Worm (Caenorhabditis elegans) whole organism, L4/young adult: ENCODE data around the gene K11H12.7.

Source experiments
- W03F9.2 ChIP-seq: fragments of 150-350 bp; optimal IDR thresholded peaks from 2 replicates; lab custom pipeline; 2014; ENCODE audit warnings: missing biosample characterization, missing genetic modification characterization
- dao-5 ChIP-seq: sonication (generic microtip); optimal IDR thresholded peaks from 2 replicates; lab custom pipeline; 2016; ENCODE audit warnings: missing genotype, missing genetic modification characterization, moderate library complexity, missing compliant biosample characterization

ce11 chrIV:675471-676159, 10.3 kb downstream of the K11H12.7 start, which contains the start of the genes K11H12.4 and K11H12.10:
- TF ChIP-seq dao-5 (tag; lab: Kevin White, UChicago) (no peak), W03F9.2 (tag; lab: Kevin White, UChicago) (no peak)
